Worm (Caenorhabditis elegans) whole organism, young adult: ENCODE results near the gene ghi-1.

Experiments used
- F23B12.7 ChIP-seq: sonication (generic microtip); optimal IDR thresholded peaks from 2 replicates; lab custom pipeline; 2017; ENCODE audit warnings: missing genetic modification characterization, mild to moderate bottlenecking, missing compliant biosample characterization, antibody characterized with exemption, moderate library complexity; ENCODE audit not compliant: insufficient read depth
- F33H1.4 ChIP-seq: fragments of 200-800 bp; sonication (Bioruptor generic); IDR thresholded peaks from 2 replicates; pipeline ENCODE4 v1.3.6; 2022; ENCODE audit warnings: missing genetic modification reagents, missing genetic modification characterization, missing compliant biosample characterization
- F52B5.7 ChIP-seq: sonication (generic microtip); optimal IDR thresholded peaks from 2 replicates; lab custom pipeline; 2016; ENCODE audit warnings: mild to moderate bottlenecking, missing genetic modification characterization, missing compliant biosample characterization
- K12H6.12 ChIP-seq: fragments of 200-800 bp; sonication (Bioruptor generic); optimal IDR thresholded peaks from 2 replicates; lab custom pipeline; 2018; ENCODE audit warnings: mild to moderate bottlenecking, missing genetic modification characterization, missing compliant biosample characterization
- Y53G8AR.9 ChIP-seq: fragments of 200-800 bp; sonication (Bioruptor generic); conservative IDR thresholded peaks from 2 replicates; pipeline ENCODE4 v1.3.6; 2022; ENCODE audit warnings: missing genetic modification reagents, missing genetic modification characterization, missing compliant biosample characterization
- Y79H2A.3 ChIP-seq: fragments of 200-800 bp; sonication (Bioruptor generic); conservative IDR thresholded peaks from 2 replicates; pipeline ENCODE4 v1.3.6; 2022; ENCODE audit warnings: missing genetic modification reagents, missing genetic modification characterization, missing compliant biosample characterization
- ZK185.1 ChIP-seq: sonication (generic microtip); optimal IDR thresholded peaks from 2 replicates; lab custom pipeline; 2016; ENCODE audit warnings: mild to moderate bottlenecking, missing genetic modification characterization, missing compliant biosample characterization; ENCODE audit not compliant: poor library complexity, severe bottlenecking
- akir-1 ChIP-seq: fragments of 200-800 bp; sonication (Bioruptor generic); optimal IDR thresholded peaks from 2 replicates; lab custom pipeline; 2018; ENCODE audit warnings: mild to moderate bottlenecking, missing genetic modification characterization, moderate library complexity, missing compliant biosample characterization
- aptf-3 ChIP-seq: fragments of 200-800 bp; sonication (Bioruptor generic); IDR thresholded peaks from 2 replicates; pipeline ENCODE4 v1.3.6; 2022; ENCODE audit warnings: missing genetic modification characterization, missing compliant biosample characterization
- athp-1 ChIP-seq: sonication (generic microtip); optimal IDR thresholded peaks from 2 replicates; lab custom pipeline; 2017; ENCODE audit warnings: mild to moderate bottlenecking, missing genetic modification characterization, missing compliant biosample characterization
- attf-5 ChIP-seq: fragments of 200-800 bp; sonication (Bioruptor generic); optimal IDR thresholded peaks from 2 replicates; lab custom pipeline; 2018; ENCODE audit warnings: mild to moderate bottlenecking, missing genetic modification characterization, missing compliant biosample characterization
- ccch-3 ChIP-seq: fragments of 200-800 bp; sonication (Bioruptor generic); optimal IDR thresholded peaks from 2 replicates; lab custom pipeline; 2018; ENCODE audit warnings: mild to moderate bottlenecking, missing genetic modification characterization, missing compliant biosample characterization
- cebp-1 ChIP-seq, 2 experiments: fragments of 200-800 bp in 1 of 2; sonication (Bioruptor generic) in 1 of 2; sonication (generic microtip) in 1 of 2; IDR thresholded peaks in 1 of 2; optimal IDR thresholded peaks in 1 of 2; 2 replicates each; pipeline versions ENCODE4 v1.3.6 to Lab custom; 2017 to 2022; ENCODE audit warnings: missing compliant biosample characterization in 2 of 2, missing genetic modification characterization in 2 of 2, mild to moderate bottlenecking in 1 of 2, missing genetic modification reagents in 1 of 2, moderate library complexity in 1 of 2
- ceh-100 ChIP-seq: fragments of 200-800 bp; sonication (Bioruptor generic); IDR thresholded peaks from 2 replicates; pipeline ENCODE4 v1.3.6; 2022; ENCODE audit warnings: missing genetic modification reagents, missing genetic modification characterization, missing compliant biosample characterization
- ceh-27 ChIP-seq: fragments of 200-800 bp; sonication (Bioruptor generic); optimal IDR thresholded peaks from 2 replicates; lab custom pipeline; 2018; ENCODE audit warnings: mild to moderate bottlenecking, missing genetic modification characterization, moderate library complexity, missing compliant biosample characterization
- chd-7 ChIP-seq: sonication (generic microtip); optimal IDR thresholded peaks from 2 replicates; lab custom pipeline; 2016; ENCODE audit warnings: mild to moderate bottlenecking, missing genetic modification characterization, moderate library complexity, missing compliant biosample characterization
- egl-44 ChIP-seq: fragments of 200-800 bp; sonication (Bioruptor generic); IDR thresholded peaks from 2 replicates; pipeline ENCODE4 v1.3.6; 2022; ENCODE audit warnings: missing genetic modification reagents, missing genetic modification characterization, missing compliant biosample characterization
- egrh-3 ChIP-seq: fragments of 200-800 bp; sonication (Bioruptor generic); IDR thresholded peaks from 2 replicates; pipeline ENCODE4 v1.3.6; 2022; ENCODE audit warnings: missing genetic modification reagents, missing genetic modification characterization, missing compliant biosample characterization
- ekl-4 ChIP-seq: fragments of 200-800 bp; sonication (Bioruptor generic); IDR thresholded peaks from 2 replicates; pipeline ENCODE4 v1.3.6; 2022; ENCODE audit warnings: missing genetic modification reagents, missing genetic modification characterization, missing compliant biosample characterization
- ets-4 ChIP-seq: fragments of 200-800 bp; sonication (Bioruptor generic); optimal IDR thresholded peaks from 2 replicates; lab custom pipeline; 2018; ENCODE audit warnings: mild to moderate bottlenecking, missing genetic modification characterization, missing compliant biosample characterization
- hlh-12 ChIP-seq: sonication (generic microtip); optimal IDR thresholded peaks from 2 replicates; lab custom pipeline; 2016; ENCODE audit warnings: missing genetic modification characterization, missing compliant biosample characterization
- hlh-26 ChIP-seq: fragments of 200-800 bp; sonication (Bioruptor generic); conservative IDR thresholded peaks from 2 replicates; pipeline ENCODE4 v1.3.6; 2022; ENCODE audit warnings: missing genetic modification reagents, missing genetic modification characterization, missing compliant biosample characterization
- let-526 ChIP-seq: fragments of 200-800 bp; sonication (Bioruptor generic); IDR thresholded peaks from 2 replicates; pipeline ENCODE4 v1.3.6; 2022; ENCODE audit warnings: missing genetic modification reagents, missing genetic modification characterization, missing compliant biosample characterization
- lin-35 ChIP-seq, 3 experiments: fragments of 150-350 bp in 2 of 3; sonication (generic microtip) in 1 of 3; optimal IDR thresholded peaks; 2 replicates each; lab custom pipeline; 2014 to 2018; ENCODE audit warnings: missing biosample characterization in 3 of 3, missing genetic modification characterization in 3 of 3, missing genetic modification reagents in 3 of 3
- lin-54 ChIP-seq: fragments of 200-800 bp; sonication (Bioruptor generic); optimal IDR thresholded peaks from 2 replicates; lab custom pipeline; 2018; ENCODE audit warnings: mild to moderate bottlenecking, missing genetic modification characterization, missing compliant biosample characterization
- lsl-1 ChIP-seq: fragments of 200-800 bp; sonication (Bioruptor generic); optimal IDR thresholded peaks from 2 replicates; lab custom pipeline; 2018; ENCODE audit warnings: mild to moderate bottlenecking, missing genetic modification characterization, moderate library complexity, missing compliant biosample characterization
- mcd-1 ChIP-seq: fragments of 200-800 bp; sonication (Bioruptor generic); IDR thresholded peaks from 2 replicates; pipeline ENCODE4 v1.3.6; 2022; ENCODE audit warnings: missing genetic modification reagents, missing genetic modification characterization, missing compliant biosample characterization
- nfya-1 ChIP-seq: sonication (generic microtip); optimal IDR thresholded peaks from 2 replicates; lab custom pipeline; 2017; ENCODE audit warnings: antibody characterized with exemption, missing compliant biosample characterization, missing genetic modification characterization, borderline replicate concordance; ENCODE audit not compliant: insufficient read depth
- nhr-80 ChIP-seq: sonication (generic microtip); optimal IDR thresholded peaks from 2 replicates; lab custom pipeline; 2016; ENCODE audit warnings: missing genetic modification characterization, missing compliant biosample characterization
- pbrm-1 ChIP-seq: fragments of 200-800 bp; sonication (Bioruptor generic); IDR thresholded peaks from 2 replicates; pipeline ENCODE4 v1.3.6; 2022; ENCODE audit warnings: missing genetic modification reagents, missing genetic modification characterization, missing compliant biosample characterization
- pha-4 ChIP-seq: fragments of 150-350 bp; sonication (generic microtip); optimal IDR thresholded peaks from 2 replicates; lab custom pipeline; 2014; ENCODE audit warnings: missing biosample characterization, missing genetic modification reagents, missing genetic modification characterization
- repo-1 ChIP-seq: sonication (generic microtip); optimal IDR thresholded peaks from 2 replicates; lab custom pipeline; 2017; ENCODE audit warnings: mild to moderate bottlenecking, missing genetic modification characterization, missing compliant biosample characterization
- rpc-1 ChIP-seq, 2 experiments: fragments of 150-350 bp in 1 of 2; sonication (generic microtip) in 1 of 2; optimal IDR thresholded peaks; 2 replicates each; lab custom pipeline; 2014 to 2018; ENCODE audit warnings: missing biosample characterization in 1 of 2, missing genetic modification characterization in 1 of 2, missing genetic modification reagents in 1 of 2, missing genotype in 1 of 2
- snpc-1.1 ChIP-seq: sonication (generic microtip); optimal IDR thresholded peaks from 2 replicates; lab custom pipeline; 2017; ENCODE audit warnings: missing genetic modification characterization, mild to moderate bottlenecking, missing compliant biosample characterization, antibody characterized with exemption, moderate library complexity, missing genotype, missing genetic modification reagents; ENCODE audit not compliant: insufficient read depth
- snpc-4 ChIP-seq, 5 experiments: fragments of 150-350 bp in 1 of 5; sonication (generic microtip) in 4 of 5; optimal IDR thresholded peaks; 2 replicates each; lab custom pipeline; 2014 to 2018; ENCODE audit warnings: missing genetic modification characterization in 5 of 5, missing biosample characterization in 3 of 5, antibody characterized with exemption in 2 of 5, mild to moderate bottlenecking in 2 of 5, missing compliant biosample characterization in 2 of 5, missing genotype in 2 of 5, moderate library complexity in 2 of 5, missing genetic modification reagents in 1 of 5
- sptf-2 ChIP-seq: fragments of 200-800 bp; sonication (Bioruptor generic); optimal IDR thresholded peaks from 2 replicates; lab custom pipeline; 2018; ENCODE audit warnings: mild to moderate bottlenecking, missing genetic modification characterization, missing compliant biosample characterization
- unc-130 ChIP-seq: sonication (generic microtip); optimal IDR thresholded peaks from 2 replicates; lab custom pipeline; 2016; ENCODE audit warnings: missing genetic modification reagents, missing genetic modification characterization, missing compliant biosample characterization
- zfh-2 ChIP-seq: fragments of 200-800 bp; sonication (Bioruptor generic); conservative IDR thresholded peaks from 2 replicates; pipeline ENCODE4 v1.3.6; 2022; ENCODE audit warnings: missing genetic modification reagents, missing genetic modification characterization, missing compliant biosample characterization
- ztf-18 ChIP-seq: sonication (generic microtip); optimal IDR thresholded peaks from 2 replicates; lab custom pipeline; 2016; ENCODE audit warnings: missing genotype, mild to moderate bottlenecking, missing genetic modification characterization, missing compliant biosample characterization
- ztf-22 ChIP-seq: fragments of 200-800 bp; sonication (Bioruptor generic); optimal IDR thresholded peaks from 2 replicates; lab custom pipeline; 2018; ENCODE audit warnings: mild to moderate bottlenecking, missing genetic modification characterization, moderate library complexity, missing compliant biosample characterization
- ztf-25 ChIP-seq: fragments of 200-800 bp; sonication (Bioruptor generic); IDR thresholded peaks from 2 replicates; pipeline ENCODE4 v1.3.6; 2022; ENCODE audit warnings: missing genetic modification reagents, missing genetic modification characterization, missing compliant biosample characterization
- ztf-26 ChIP-seq: sonication (generic microtip); optimal IDR thresholded peaks from 2 replicates; lab custom pipeline; 2017; ENCODE audit warnings: missing genetic modification characterization, missing compliant biosample characterization

The ghi-1 gene

DNA sequence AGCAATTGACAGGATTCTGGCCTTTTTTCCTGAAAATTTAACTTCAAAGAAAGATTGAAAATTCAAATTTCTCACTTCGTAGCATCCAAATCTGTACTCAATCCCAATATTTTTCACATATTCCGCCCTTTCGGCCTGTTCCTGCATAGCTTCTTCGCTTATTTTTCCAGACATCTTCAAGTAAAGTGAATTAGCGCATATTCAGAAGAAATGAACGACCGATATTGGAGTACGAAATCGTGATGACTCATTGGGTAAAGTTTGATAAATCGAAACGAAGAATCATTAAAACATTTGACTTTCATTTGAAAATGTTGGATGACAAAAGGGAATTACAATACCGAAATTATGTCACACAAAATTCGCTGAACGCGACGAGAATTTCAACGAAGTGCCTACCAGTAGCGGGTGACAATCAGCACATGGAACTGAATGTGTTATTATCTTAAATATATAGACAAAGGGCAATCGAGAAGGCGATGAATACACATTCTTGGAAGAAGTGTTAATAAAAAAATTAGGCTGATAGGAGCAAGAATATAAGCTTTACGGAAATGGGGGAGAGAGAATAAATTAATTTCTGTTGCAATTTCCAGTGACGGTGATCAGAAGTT is 4.5 kb downstream of the ghi-1 start, which contains the start of gene coa-7 (continued):
- TF ChIP-seq F33H1.4 (GFP tag; lab: Robert Waterston, UW) (no peak), ztf-18 (tag; lab: Kevin White, UChicago) (peak; percentile 59), Y79H2A.3 (GFP tag; lab: Robert Waterston, UW) (0 out of 2 replicates have a peak, but pooled peaks have one; percentile 27), ZK185.1 (tag; lab: Kevin White, UChicago) (peak; percentile 24), lin-35 (GFP tag; optimal IDR thresholded peaks at IDR 0.05; lab: Kevin White, UChicago) (no peak), let-526 (GFP tag; lab: Robert Waterston, UW) (no peak), sptf-2 (GFP tag; lab: Kevin White, UChicago) (no peak), egl-44 (GFP tag; lab: Robert Waterston, UW) (no peak), repo-1 (tag; lab: Kevin White, UChicago) (peak; percentile 75), F23B12.7 (tag; lab: Kevin White, UChicago) (no peak), ets-4 (no peak), hlh-26 (GFP tag; lab: Robert Waterston, UW) (no peak), K12H6.12 (no peak), snpc-4 (GFP tag; optimal IDR thresholded peaks at IDR 0.05; lab: Kevin White, UChicago) (no peak), snpc-4 (tag; optimal IDR thresholded peaks at IDR 0.05; lab: Kevin White, UChicago) (no peak), lsl-1 (GFP tag; lab: Kevin White, UChicago) (peak; percentile 41), attf-5 (peak; percentile 16)

DNA sequence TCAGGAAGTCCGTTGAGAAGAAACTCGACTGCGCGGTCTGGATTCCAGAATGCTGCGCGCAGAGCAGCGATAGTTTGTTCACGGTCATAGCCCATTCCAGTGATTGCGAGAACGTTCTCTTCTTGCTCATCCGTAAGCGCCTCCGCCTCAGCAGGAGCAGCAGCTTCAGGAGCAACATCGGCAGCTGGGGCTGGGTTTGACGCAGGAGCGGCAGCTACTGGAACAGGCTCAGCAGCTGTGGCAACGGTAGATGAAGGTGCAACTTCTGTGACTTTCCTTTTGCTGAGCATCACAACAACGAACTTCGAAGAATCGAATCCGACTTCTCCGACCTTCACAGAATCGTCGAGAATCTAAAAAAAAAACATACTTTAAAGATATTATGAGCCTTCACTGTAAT is 5.6 kb downstream of the ghi-1 start:
- peak; percentile 74; the same call in 1 of the 2 replicates for TF ChIP-seq egrh-3
- no peak for TF ChIP-seq ceh-100 (GFP tag; lab: Robert Waterston, UW)
- no peak for TF ChIP-seq athp-1 (tag; lab: Kevin White, UChicago)
- TF ChIP-seq zfh-2 (GFP tag; lab: Robert Waterston, UW): peak; percentile 82
- TF ChIP-seq F52B5.7 (tag; lab: Kevin White, UChicago): peak; percentile 28
- TF ChIP-seq ceh-27 (GFP tag; lab: Kevin White, UChicago): no peak
- TF ChIP-seq pha-4 (tag; lab: Kevin White, UChicago): no peak
- TF ChIP-seq ekl-4: peak; percentile 60; the same call in 1 of the 2 replicates
- TF ChIP-seq unc-130 (GFP tag; lab: Kevin White, UChicago): no peak
- TF ChIP-seq mcd-1 (GFP tag; lab: Robert Waterston, UW): peak; percentile 10; the same call in 1 of the 2 replicates
- TF ChIP-seq snpc-1.1 (tag; lab: Kevin White, UChicago): no peak
- no peak for TF ChIP-seq ztf-25 (GFP tag; lab: Robert Waterston, UW)
- TF ChIP-seq Y53G8AR.9 (GFP tag; lab: Robert Waterston, UW): 0 out of 2 replicates have a peak, but pooled peaks have one; percentile 36
- no peak for TF ChIP-seq akir-1

DNA sequence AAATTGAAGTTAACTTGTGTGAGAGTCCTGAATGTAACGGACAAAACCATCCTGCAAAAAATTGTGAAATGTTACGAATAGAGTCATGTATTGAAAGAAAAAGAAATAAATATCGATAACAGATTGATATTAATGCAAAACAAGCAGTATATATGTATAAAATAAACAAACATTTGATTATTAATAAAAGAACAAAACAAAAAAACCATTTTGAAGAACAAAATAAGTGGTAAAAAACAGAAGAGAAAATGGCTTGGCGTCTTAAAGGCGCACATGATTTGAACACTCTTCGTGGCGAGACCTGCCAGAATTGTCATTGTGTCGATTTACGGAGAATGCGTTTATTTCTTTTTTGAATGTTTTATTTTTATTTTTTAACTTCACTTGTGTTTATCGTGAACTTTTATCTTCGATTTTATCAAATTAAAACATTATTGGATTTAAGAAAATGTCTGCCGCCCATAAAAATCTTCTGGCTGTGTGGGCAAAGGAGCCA is 6.2 kb downstream of the ghi-1 start, which contains the start of the genes rad-23 and rpn-12:
Gene rad-23, minus strand, starts transcription at position 51 of the 496 bp plus-strand sequence.
Gene rpn-12, plus strand, starts transcription at position 446 of the 496 bp plus-strand sequence.
- TF ChIP-seq F23B12.7 (tag; lab: Kevin White, UChicago): peak; percentile 4
- no peak for TF ChIP-seq pbrm-1 (GFP tag; lab: Robert Waterston, UW)
- no peak for TF ChIP-seq akir-1
- TF ChIP-seq lin-35 (GFP tag; optimal IDR thresholded peaks at IDR 0.05; lab: Kevin White, UChicago): peak in 1 of 3 experiments; percentile 35
- TF ChIP-seq pha-4 (tag; lab: Kevin White, UChicago): no peak
- TF ChIP-seq chd-7 (tag; lab: Kevin White, UChicago): no peak
- TF ChIP-seq aptf-3 (GFP tag; lab: Robert Waterston, UW): no peak
- no peak for TF ChIP-seq hlh-12
- TF ChIP-seq ccch-3: no peak
- peak; percentile 18 for TF ChIP-seq nhr-80 (tag; lab: Kevin White, UChicago)
- peak; percentile 33 for TF ChIP-seq lin-54 (GFP tag; lab: Kevin White, UChicago)
- peak; percentile 28 for TF ChIP-seq attf-5
- TF ChIP-seq rpc-1 (optimal IDR thresholded peaks at IDR 0.05; lab: Kevin White, UChicago): no peak
- no peak for TF ChIP-seq rpc-1 (tag; optimal IDR thresholded peaks at IDR 0.05; lab: Kevin White, UChicago)
- no peak for TF ChIP-seq egrh-3
- TF ChIP-seq ztf-22 (GFP tag; lab: Kevin White, UChicago): no peak
- no peak for TF ChIP-seq ztf-26 (tag; lab: Kevin White, UChicago)
- no peak for TF ChIP-seq nfya-1 (tag; lab: Kevin White, UChicago)
- no peak for TF ChIP-seq cebp-1 (GFP tag; IDR thresholded peaks at IDR 0.05; lab: Robert Waterston, UW)
- TF ChIP-seq cebp-1 (tag; optimal IDR thresholded peaks at IDR 0.05; lab: Kevin White, UChicago): peak; percentile 15
